Worm (Caenorhabditis elegans) whole organism, L2 larva: ENCODE data around the gene Y41E3.13.

Experiments used
- aly-2 ChIP-seq: fragments of 150-350 bp; optimal IDR thresholded peaks from 2 replicates; lab custom pipeline; 2014; ENCODE audit warnings: missing biosample characterization, missing genetic modification characterization
- nhr-12 ChIP-seq: fragments of 150-350 bp; optimal IDR thresholded peaks from 2 replicates; lab custom pipeline; 2014; ENCODE audit warnings: missing biosample characterization, missing genetic modification characterization
- nhr-25 ChIP-seq: fragments of 150-350 bp; sonication (generic microtip); optimal IDR thresholded peaks from 3 replicates; lab custom pipeline; 2014; ENCODE audit warnings: missing biosample characterization, missing genetic modification characterization
- snpc-4 ChIP-seq: fragments of 150-350 bp; optimal IDR thresholded peaks from 2 replicates; lab custom pipeline; 2014; ENCODE audit warnings: missing biosample characterization, missing genetic modification characterization

ce11 chrIV:15051045-15051444 lies 7.0 kb upstream of the Y41E3.13 start:
- TF ChIP-seq nhr-25 (no peak), snpc-4 (tag; lab: Kevin White, UChicago) (no peak), nhr-12 (tag; lab: Kevin White, UChicago) (no peak), aly-2 (tag; lab: Kevin White, UChicago) (no peak)
